Worm (Caenorhabditis elegans): Measurements from ENCODE around the gene slc-46A.

slc-46A gene

DNA sequence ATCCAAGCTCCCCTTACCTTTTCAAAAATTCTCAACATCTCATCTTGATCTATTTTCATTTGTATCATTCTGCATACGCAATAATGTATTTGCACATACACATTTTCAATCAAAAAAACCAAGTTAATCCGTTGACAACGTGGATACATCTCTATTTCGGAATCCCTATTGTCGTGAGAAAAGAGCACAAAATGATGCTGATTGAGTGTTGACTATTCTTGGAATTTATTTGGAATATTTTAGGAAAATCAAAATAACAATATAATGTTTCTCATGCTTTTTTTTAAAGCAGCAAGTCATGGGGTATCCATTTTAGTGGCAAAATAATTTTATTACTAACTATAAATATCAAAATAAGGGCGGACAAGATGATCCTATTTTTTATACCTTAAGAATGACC lies 37.6 kb upstream of the slc-46A start:
- no peak for TF ChIP-seq dve-1 (tag; optimal IDR thresholded peaks at IDR 0.05)
- TF ChIP-seq fkh-6 (tag; optimal IDR thresholded peaks at IDR 0.05), result no peak
- no peak for TF ChIP-seq unc-55 (GFP tag; optimal IDR thresholded peaks at IDR 0.05)
- no peak for TF ChIP-seq tbx-7 (tag; optimal IDR thresholded peaks at IDR 0.05)
- no peak for TF ChIP-seq ztf-16 (tag; optimal IDR thresholded peaks at IDR 0.05)

DNA sequence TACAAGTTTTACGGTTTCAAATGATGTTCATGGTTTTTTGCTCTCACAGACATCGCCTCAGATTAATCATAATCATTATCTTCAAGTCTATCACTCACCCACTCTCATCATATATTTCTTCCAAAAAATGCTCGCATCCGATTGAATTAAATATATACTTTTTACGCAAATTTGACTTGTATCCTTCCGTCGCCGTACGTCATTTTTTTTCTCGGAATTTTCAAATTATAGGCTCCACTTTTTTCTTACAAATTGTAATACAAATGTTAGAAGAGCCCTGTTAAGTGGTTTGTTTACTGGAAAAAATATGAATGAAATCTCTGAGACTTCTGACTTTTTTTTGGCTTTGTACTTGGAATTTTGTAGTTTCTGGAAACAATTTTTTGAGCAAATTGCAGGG lies 31.9 kb upstream of the slc-46A start:
- TF ChIP-seq F13H6.1 (tag; optimal IDR thresholded peaks at IDR 0.05) (no peak), pag-3 (tag; optimal IDR thresholded peaks at IDR 0.05; ENCODE audit: borderline replicate concordance) (no peak), ceh-30 (tag; optimal IDR thresholded peaks at IDR 0.05) (no peak), ama-1 (optimal IDR thresholded peaks at IDR 0.05) (no peak), eyg-1 (tag; optimal IDR thresholded peaks at IDR 0.05) (no peak), elt-4 (tag; optimal IDR thresholded peaks at IDR 0.05) (no peak), lim-6 (tag; optimal IDR thresholded peaks at IDR 0.05) (no peak), ceh-31 (tag; optimal IDR thresholded peaks at IDR 0.05) (no peak), T23F11.4 (GFP tag; optimal IDR thresholded peaks at IDR 0.05) (no peak), ceh-9 (tag; optimal IDR thresholded peaks at IDR 0.05) (no peak), gmeb-2 (tag; optimal IDR thresholded peaks at IDR 0.05) (no peak), ref-2 (tag; optimal IDR thresholded peaks at IDR 0.05) (no peak), ets-4 (tag; optimal IDR thresholded peaks at IDR 0.05) (no peak), ceh-45 (GFP tag; IDR thresholded peaks at IDR 0.05) (no peak), sox-4 (tag; optimal IDR thresholded peaks at IDR 0.05) (no peak), nhr-11 (tag; optimal IDR thresholded peaks at IDR 0.05) (no peak), hlh-13 (GFP tag; optimal IDR thresholded peaks at IDR 0.05) (no peak), ztf-16 (tag; optimal IDR thresholded peaks at IDR 0.05) (no peak), sdc-2 (tag; optimal IDR thresholded peaks at IDR 0.05) (no peak)

DNA sequence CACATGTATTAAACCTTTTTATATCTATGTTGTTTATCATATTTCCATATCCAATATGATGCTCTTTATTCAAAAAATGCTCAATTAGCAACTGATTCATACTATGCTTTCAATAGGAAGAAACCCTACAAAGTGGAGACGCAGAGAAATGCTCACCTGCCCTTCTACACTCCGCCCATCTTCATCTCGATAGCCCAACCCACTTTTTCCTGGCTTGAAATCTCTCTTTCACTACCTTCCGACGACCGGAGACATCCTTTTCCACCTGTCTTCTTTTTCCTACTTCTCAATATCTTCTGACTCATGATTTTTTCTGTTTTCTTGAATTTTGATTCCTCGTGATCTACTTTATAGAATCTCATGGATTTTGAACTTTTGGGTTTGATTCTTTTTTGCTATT lies 30.1 kb upstream of the slc-46A start:
- TF ChIP-seq zip-5 (tag; optimal IDR thresholded peaks at IDR 0.05) (no peak), ama-1 (optimal IDR thresholded peaks at IDR 0.05) (no peak), C08G9.2 (tag; optimal IDR thresholded peaks at IDR 0.05) (no peak), madf-2 (tag; optimal IDR thresholded peaks at IDR 0.05) (no peak), hlh-15 (tag; optimal IDR thresholded peaks at IDR 0.05) (no peak), ceh-14 (tag; optimal IDR thresholded peaks at IDR 0.05) (no peak)

DNA sequence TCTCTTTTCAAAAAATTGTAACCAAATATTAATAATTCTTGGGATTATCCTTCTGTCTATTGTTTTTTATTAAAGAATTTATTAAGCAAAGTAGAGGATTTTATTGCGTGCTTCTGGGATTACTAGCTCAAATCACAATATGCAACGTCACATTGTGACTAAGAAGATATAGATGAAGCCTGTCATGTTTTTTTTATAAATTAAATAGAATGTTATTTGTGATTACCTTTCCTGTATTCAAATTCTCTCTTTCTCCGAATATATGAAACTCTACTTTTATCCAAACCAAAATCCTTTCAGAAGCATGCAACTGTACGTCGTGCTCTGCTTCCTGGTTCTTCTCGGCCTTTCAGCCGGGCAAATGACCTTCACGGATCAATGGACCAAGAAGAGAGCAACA lies 28.5 kb upstream of the slc-46A start, which contains the start of gene nlp-47:
TSS of gene nlp-47 (plus strand) at position 301 of the 400 bp plus-strand sequence.
- TF ChIP-seq pax-1 (tag; optimal IDR thresholded peaks at IDR 0.05) (no peak), hlh-15 (tag; optimal IDR thresholded peaks at IDR 0.05) (no peak), zip-5 (tag; optimal IDR thresholded peaks at IDR 0.05) (no peak), lin-11 (tag; optimal IDR thresholded peaks at IDR 0.05) (no peak), ref-2 (tag; optimal IDR thresholded peaks at IDR 0.05) (no peak), ceh-34 (tag; optimal IDR thresholded peaks at IDR 0.05) (no peak), fkh-10 (GFP tag; optimal IDR thresholded peaks at IDR 0.05) (no peak), ceh-30 (tag; optimal IDR thresholded peaks at IDR 0.05) (no peak), hlh-6 (tag; optimal IDR thresholded peaks at IDR 0.05) (no peak), K09A11.1 (tag; optimal IDR thresholded peaks at IDR 0.05; ENCODE audit: insufficient read depth) (no peak), pqm-1 (tag; optimal IDR thresholded peaks at IDR 0.05) (no peak)

DNA sequence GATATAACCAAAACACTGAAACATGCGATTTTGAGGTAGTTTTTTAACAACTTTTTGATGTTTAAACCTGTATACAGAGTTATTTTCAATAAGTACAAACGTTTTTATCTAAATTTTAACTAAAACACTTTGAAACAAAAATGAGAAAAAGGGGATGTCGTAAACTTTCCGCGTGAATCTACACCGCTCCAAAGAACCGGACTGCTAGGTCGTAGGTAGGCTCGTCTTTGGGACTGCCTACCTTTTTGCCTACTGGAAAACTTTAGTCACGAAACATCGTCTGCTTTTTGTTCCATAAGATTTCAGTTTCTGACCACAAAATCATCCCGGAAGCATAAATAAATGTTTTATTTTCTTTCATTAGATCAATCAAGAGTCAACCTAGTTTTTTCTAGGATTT lies 27.8 kb upstream of the slc-46A start:
- TF ChIP-seq pha-2 (tag; optimal IDR thresholded peaks at IDR 0.05) (no peak), ttx-3 (tag; optimal IDR thresholded peaks at IDR 0.05) (no peak), unc-86 (tag; optimal IDR thresholded peaks at IDR 0.05) (no peak), pat-9 (tag; optimal IDR thresholded peaks at IDR 0.05) (no peak), ceh-30 (tag; optimal IDR thresholded peaks at IDR 0.05) (no peak), unc-55 (GFP tag; optimal IDR thresholded peaks at IDR 0.05) (no peak), madf-2 (tag; optimal IDR thresholded peaks at IDR 0.05) (no peak)
